Fruit fly (Drosophila melanogaster): ENCODE measurements around the gene Edem1.
A peak's percentile ranks its signal among the peaks of the same experiment; 100 is the strongest.

Gene Edem1

DNA sequence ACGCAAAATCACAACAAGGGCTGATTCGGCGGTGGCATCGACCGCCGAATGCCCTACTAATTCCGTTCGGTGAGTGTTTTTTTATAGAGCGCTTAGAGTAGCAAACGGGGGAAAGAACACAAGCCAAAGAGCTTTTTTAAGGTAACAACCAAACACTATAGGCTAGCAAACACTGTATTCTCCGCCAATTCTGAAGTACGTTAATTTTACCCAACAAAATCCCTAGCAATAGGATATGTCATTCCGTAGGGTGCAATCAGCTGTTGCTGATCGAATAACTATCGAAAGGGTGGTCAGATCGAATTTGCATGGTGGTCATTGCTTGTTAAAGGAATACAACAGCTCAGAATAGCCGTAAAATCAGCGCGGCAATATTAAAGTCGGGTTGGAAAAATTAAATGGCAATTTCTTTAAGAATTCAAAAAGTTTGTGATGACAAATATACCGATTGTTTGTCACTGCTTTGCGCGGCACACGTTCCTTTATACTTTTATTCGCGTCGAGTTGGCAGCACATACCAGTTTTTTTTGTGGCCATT is 831 bp downstream of the Edem1 start, which contains the start of gene mip130 (continued):
- TF ChIP-seq pb (GFP tag; optimal IDR thresholded peaks at IDR 0.05) (peak; percentile 17), gsb-n (tag; optimal IDR thresholded peaks at IDR 0.05) (peak; percentile 25), CG17912 (GFP tag; optimal IDR thresholded peaks at IDR 0.05) (no peak), Dek (tag; optimal IDR thresholded peaks at IDR 0.05) (peak; percentile 43), hth (optimal IDR thresholded peaks at IDR 0.05) (no peak), Camta (GFP tag; optimal IDR thresholded peaks at IDR 0.05) (peak; percentile 54), Dip3 (GFP tag; optimal IDR thresholded peaks at IDR 0.05) (peak; percentile 66), chif (GFP tag; optimal IDR thresholded peaks at IDR 0.05) (peak in 1 of 2 experiments; percentile 4), CG4617 (GFP tag; optimal IDR thresholded peaks at IDR 0.05; ENCODE audit: borderline replicate concordance) (peak; percentile 46), CG17186 (GFP tag; optimal IDR thresholded peaks at IDR 0.05) (peak; percentile 7), Med (GFP tag) (peak; percentile 85), CG15073 (GFP tag; optimal IDR thresholded peaks at IDR 0.05) (no peak), HLH4C (GFP tag; IDR thresholded peaks at IDR 0.05; ENCODE audit: partially characterized antibody) (peak; percentile 59; the same call in 2 of the 3 replicates), jumu (GFP tag; optimal IDR thresholded peaks at IDR 0.05) (peak; percentile 61), Bteb2 (GFP tag; optimal IDR thresholded peaks at IDR 0.05) (no peak), CG11398 (GFP tag; optimal IDR thresholded peaks at IDR 0.05) (no peak), BEAF-32 (GFP tag; optimal IDR thresholded peaks at IDR 0.05) (peak; percentile 80), CG12071 (GFP tag; optimal IDR thresholded peaks at IDR 0.05) (peak; percentile 6), CG3281 (GFP tag; optimal IDR thresholded peaks at IDR 0.05) (peak; percentile 41), sqz (GFP tag; optimal IDR thresholded peaks at IDR 0.05) (peak; percentile 88), rib (GFP tag; IDR thresholded peaks at IDR 0.05) (peak; percentile 36; the same call in 1 of the 2 replicates), dpn (GFP tag; optimal IDR thresholded peaks at IDR 0.05) (peak; percentile 31 to 40), CG16813 (GFP tag; IDR thresholded peaks at IDR 0.05; ENCODE audit: partially characterized antibody) (peak; percentile 77), CG9437 (GFP tag; optimal IDR thresholded peaks at IDR 0.05) (peak; percentile 9), HLH3B (GFP tag; IDR thresholded peaks at IDR 0.05) (peak; percentile 50; the same call in 1 of the 2 replicates), Xrp1 (GFP tag; IDR thresholded peaks at IDR 0.05) (peak; percentile 66), fru (optimal IDR thresholded peaks at IDR 0.05) (no peak), Oaz (GFP tag; IDR thresholded peaks at IDR 0.05) (0 out of 2 replicates have a peak, but pooled peaks have one; percentile 16), CG2875 (GFP tag; optimal IDR thresholded peaks at IDR 0.05) (no peak), CG15269 (tag; optimal IDR thresholded peaks at IDR 0.05) (peak; percentile 58), CG4404 (GFP tag; IDR thresholded peaks at IDR 0.05) (peak; percentile 8; the same call in 1 of the 2 replicates), Taf1 (GFP tag; IDR thresholded peaks at IDR 0.05) (no peak), CG32772 (GFP tag; IDR thresholded peaks at IDR 0.05) (peak; percentile 5; the same call in 1 of the 2 replicates), Nf-YC (tag; optimal IDR thresholded peaks at IDR 0.05) (peak; percentile 47), pho (GFP tag; optimal IDR thresholded peaks at IDR 0.05) (no peak), trh (GFP tag; optimal IDR thresholded peaks at IDR 0.05) (no peak), caup (GFP tag; optimal IDR thresholded peaks at IDR 0.05; ENCODE audit: severe bottlenecking) (peak; percentile 36), CG1832 (GFP tag; optimal IDR thresholded peaks at IDR 0.05) (no peak), CG2129 (GFP tag; IDR thresholded peaks at IDR 0.05; ENCODE audit: partially characterized antibody) (peak; percentile 48; the same call in 1 of the 2 replicates), Ets65A (GFP tag) (peak; percentile 88), vnd (GFP tag; IDR thresholded peaks at IDR 0.05; ENCODE audit: partially characterized antibody) (peak; percentile 67; the same call in 2 of the 3 replicates), CG1233 (GFP tag; optimal IDR thresholded peaks at IDR 0.05) (peak; percentile 3), CG10979 (tag; optimal IDR thresholded peaks at IDR 0.05) (peak; percentile 36), Fer1 (GFP tag; optimal IDR thresholded peaks at IDR 0.05) (peak; percentile 63), CG6175 (GFP tag; IDR thresholded peaks at IDR 0.05) (no peak), CG14667 (GFP tag; IDR thresholded peaks at IDR 0.05) (no peak), az2 (GFP tag; optimal IDR thresholded peaks at IDR 0.05) (no peak), dmrt11E (tag; optimal IDR thresholded peaks at IDR 0.05) (peak; percentile 34), dmrt99B (tag; optimal IDR thresholded peaks at IDR 0.05) (no peak), CG10274 (GFP tag; optimal IDR thresholded peaks at IDR 0.05) (peak; percentile 99)
